Worm (Caenorhabditis elegans) whole organism, L1 larva: ENCODE results near the gene Y59C2A.1.

Experiments
- aly-2 ChIP-seq: fragments of 150-350 bp; optimal IDR thresholded peaks from 2 replicates; lab custom pipeline; 2014; ENCODE audit warnings: missing biosample characterization, missing genetic modification characterization
- fkh-10 ChIP-seq: sonication (generic microtip); optimal IDR thresholded peaks from 2 replicates; lab custom pipeline; 2017; ENCODE audit warnings: missing biosample characterization, missing genetic modification reagents, missing genetic modification characterization
- ztf-4 ChIP-seq: fragments of 150-350 bp; optimal IDR thresholded peaks from 2 replicates; lab custom pipeline; 2014; ENCODE audit warnings: missing biosample characterization, missing genetic modification characterization

DNA sequence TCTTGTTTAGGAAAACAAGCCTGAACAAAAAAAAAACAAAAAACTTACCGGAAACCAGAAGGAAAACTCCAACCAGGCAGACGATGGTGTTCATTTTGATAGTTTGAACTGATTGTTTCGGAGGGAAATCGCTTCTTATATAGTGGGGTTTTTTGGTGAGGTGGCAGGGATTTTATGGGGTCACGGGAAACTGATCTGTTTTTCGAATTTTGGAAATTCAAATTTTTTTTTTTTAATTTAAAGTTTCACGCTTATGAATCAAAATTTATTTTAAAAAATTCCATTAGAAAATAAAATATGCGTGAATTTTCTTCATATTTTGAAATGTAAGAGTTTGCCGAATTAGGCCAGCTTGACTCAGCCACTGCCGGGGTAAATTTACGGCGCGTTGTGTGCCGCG, 32.5 kb upstream of the Y59C2A.1 start, which contains the start of gene C33C12.7:
- no peak for TF ChIP-seq ztf-4 (tag; lab: Kevin White, UChicago)
- no peak for TF ChIP-seq aly-2 (tag; lab: Kevin White, UChicago)
- TF ChIP-seq fkh-10, result no peak
